Fruit fly (Drosophila melanogaster) whole organism, prepupa: ENCODE results near the gene CG45095.
A peak's percentile ranks its signal among the peaks of the same experiment; 100 is the strongest.

Experiments
- CG10631 ChIP-seq: fragments of 200-800 bp; sonication (Bioruptor generic); optimal IDR thresholded peaks from 2 replicates; lab custom pipeline; 2016; ENCODE audit warnings: missing biosample characterization, missing genetic modification characterization
- CG1621 ChIP-seq: fragments of 200-800 bp; sonication (Bioruptor generic); optimal IDR thresholded peaks from 3 replicates; lab custom pipeline; 2018; ENCODE audit warnings: missing biosample characterization, mild to moderate bottlenecking, missing genetic modification characterization
- CG31627 ChIP-seq: fragments of 200-800 bp; sonication (Bioruptor generic); optimal IDR thresholded peaks from 3 replicates; lab custom pipeline; 2016; ENCODE audit warnings: missing biosample characterization, missing genetic modification characterization
- CG32006 ChIP-seq: fragments of 200-800 bp; sonication (Bioruptor generic); optimal IDR thresholded peaks from 3 replicates; lab custom pipeline; 2017; ENCODE audit warnings: missing biosample characterization, mild to moderate bottlenecking, missing genetic modification characterization
- CG34406 ChIP-seq: fragments of 200-800 bp; sonication (Bioruptor generic); optimal IDR thresholded peaks from 3 replicates; lab custom pipeline; 2016; ENCODE audit warnings: missing biosample characterization, missing genetic modification characterization
- CG3919 ChIP-seq: fragments of 200-800 bp; sonication (Bioruptor generic); optimal IDR thresholded peaks from 3 replicates; lab custom pipeline; 2016; ENCODE audit warnings: missing biosample characterization, missing genetic modification characterization
- CG6163 ChIP-seq: fragments of 200-800 bp; sonication (Bioruptor generic); IDR thresholded peaks from 3 replicates; pipeline ENCODE4 v1.3.6; 2022; ENCODE audit warnings: missing biosample characterization, missing genetic modification characterization
- CG6276 ChIP-seq: fragments of 200-800 bp; sonication (Bioruptor generic); optimal IDR thresholded peaks from 2 replicates; lab custom pipeline; 2017; ENCODE audit warnings: missing biosample characterization, mild to moderate bottlenecking, missing genetic modification characterization
- CG6854 ChIP-seq: fragments of 200-800 bp; sonication (Bioruptor generic); optimal IDR thresholded peaks from 2 replicates; lab custom pipeline; 2017; ENCODE audit warnings: missing biosample characterization, mild to moderate bottlenecking, missing genetic modification characterization
- Eip75B ChIP-seq: fragments of 200-800 bp; sonication (Bioruptor generic); optimal IDR thresholded peaks from 3 replicates; lab custom pipeline; 2016; ENCODE audit warnings: missing biosample characterization, missing genetic modification characterization
- Eip78C ChIP-seq: fragments of 200-800 bp; sonication (Bioruptor generic); peaks from one replicate; lab custom pipeline; 2016; ENCODE audit warnings: missing biosample characterization, missing genetic modification characterization
- Eip93F ChIP-seq: fragments of 200-800 bp; sonication (Bioruptor generic); optimal IDR thresholded peaks from 2 replicates; lab custom pipeline; 2016; ENCODE audit warnings: missing biosample characterization, mild to moderate bottlenecking, missing genetic modification characterization
- Hr38 ChIP-seq: sonication (Bioruptor generic); optimal IDR thresholded peaks from 2 replicates; lab custom pipeline; 2016; ENCODE audit warnings: missing biosample characterization, missing genetic modification characterization
- Met ChIP-seq: fragments of 200-800 bp; sonication (Bioruptor generic); optimal IDR thresholded peaks from 3 replicates; lab custom pipeline; 2016; ENCODE audit warnings: missing biosample characterization, missing genetic modification characterization
- Sox102F ChIP-seq: fragments of 200-800 bp; sonication (Bioruptor generic); optimal IDR thresholded peaks from 2 replicates; lab custom pipeline; 2016; ENCODE audit warnings: missing biosample characterization, mild to moderate bottlenecking, missing genetic modification characterization
- Sox14 ChIP-seq: fragments of 200-800 bp; sonication (Bioruptor generic); optimal IDR thresholded peaks from 3 replicates; lab custom pipeline; 2016; ENCODE audit warnings: missing biosample characterization, missing genetic modification characterization
- fd85E ChIP-seq: fragments of 200-800 bp; sonication (Bioruptor generic); optimal IDR thresholded peaks from 3 replicates; lab custom pipeline; 2016; ENCODE audit warnings: missing biosample characterization, missing genetic modification characterization
- spab ChIP-seq: fragments of 200-800 bp; sonication (Bioruptor generic); optimal IDR thresholded peaks from 2 replicates; lab custom pipeline; 2017; ENCODE audit warnings: missing biosample characterization, mild to moderate bottlenecking, missing genetic modification characterization, missing genetic modification reagents
- ss ChIP-seq, 2 experiments: fragments of 200-800 bp; sonication (Bioruptor generic); optimal IDR thresholded peaks; 2 replicates in 1 of 2; 3 replicates in 1 of 2; lab custom pipeline; 2017 to 2018; ENCODE audit warnings: mild to moderate bottlenecking in 2 of 2, missing biosample characterization in 2 of 2, missing genetic modification characterization in 2 of 2, moderate library complexity in 1 of 2
- svp ChIP-seq: fragments of 200-800 bp; sonication (Bioruptor generic); peaks from one replicate; lab custom pipeline; 2016; ENCODE audit warnings: missing biosample characterization, missing genetic modification characterization

Gene CG45095

dm6 chr3R:25137565-25138367 is 35.4 kb downstream of the CG45095 start, which contains the start of gene danr:
Gene danr, plus strand, starts transcription at chr3R:25138072.
- TF ChIP-seq spab (GFP tag; lab: Kevin White, UChicago) (no peak), svp (GFP tag; lab: Kevin White, UChicago) (no peak), Met (GFP tag; lab: Kevin White, UChicago) (no peak), CG31627 (no peak), Sox14 (GFP tag; lab: Kevin White, UChicago) (no peak), CG3919 (no peak), CG34406 (GFP tag; lab: Kevin White, UChicago) (no peak), Eip78C (GFP tag; lab: Kevin White, UChicago) (peak; percentile 59), CG1621 (tag; lab: Kevin White, UChicago) (peak; percentile 47), CG10631 (GFP tag; lab: Kevin White, UChicago) (no peak), fd85E (no peak), Eip93F (GFP tag; lab: Kevin White, UChicago) (no peak), CG6854 (peak; percentile 31), ss (GFP tag; optimal IDR thresholded peaks at IDR 0.05; lab: Kevin White, UChicago) (peak in 1 of 2 experiments; percentile 69)

DNA sequence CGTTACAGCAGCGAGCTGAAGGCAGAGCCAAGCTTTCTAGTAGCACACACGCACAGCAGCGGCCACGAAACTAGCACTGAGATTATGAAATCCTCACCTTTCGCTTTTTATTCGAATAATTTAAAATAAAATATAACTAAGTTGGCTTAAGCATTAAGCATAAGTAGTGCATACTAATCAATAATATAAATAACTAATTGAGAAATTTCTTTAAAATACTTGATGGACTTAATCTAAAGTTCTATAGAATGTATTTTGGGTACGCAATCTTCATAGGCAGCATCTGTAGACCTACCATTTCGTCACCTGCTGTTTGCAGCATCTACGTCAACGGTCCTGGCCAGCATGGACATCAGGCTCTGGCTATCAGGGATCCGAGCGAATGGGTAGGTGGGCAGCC is 50.0 kb downstream of the CG45095 start:
- TF ChIP-seq Hr38 (GFP tag; lab: Kevin White, UChicago) (no peak), Eip78C (GFP tag; lab: Kevin White, UChicago) (peak; percentile 27), svp (GFP tag; lab: Kevin White, UChicago) (peak; percentile 15), CG6163 (no peak), Eip93F (GFP tag; lab: Kevin White, UChicago) (no peak), CG34406 (GFP tag; lab: Kevin White, UChicago) (no peak), Eip75B (GFP tag; lab: Kevin White, UChicago) (no peak), Sox102F (GFP tag; lab: Kevin White, UChicago) (no peak), CG6276 (GFP tag; lab: Kevin White, UChicago) (no peak), CG32006 (peak; percentile 2)
- TF ChIP-seq, all 60 proteins: peak for 3
